Worm (Caenorhabditis elegans): Measurements from ENCODE around the gene vha-3.

The vha-3 gene

DNA sequence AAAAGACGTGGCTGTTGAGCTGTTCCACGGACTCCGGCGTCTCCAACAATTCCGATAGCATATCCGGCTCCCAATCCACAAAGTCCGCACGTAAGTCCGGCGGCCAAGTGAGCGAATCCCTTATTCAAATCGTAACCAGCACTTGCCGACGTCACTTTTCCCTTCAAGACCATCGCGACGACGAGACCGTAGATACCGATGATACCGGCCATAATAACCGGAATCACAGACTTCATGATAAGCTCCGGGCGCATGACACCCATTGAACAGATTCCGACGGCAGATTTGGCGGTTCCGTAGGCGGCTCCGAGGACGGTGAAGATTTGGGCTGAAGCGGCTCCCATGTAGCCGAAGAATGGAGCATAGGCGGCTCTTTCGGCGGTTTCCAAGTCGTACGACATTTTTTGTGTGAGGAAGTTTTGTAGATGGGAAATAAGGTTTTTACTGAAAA, at the start of gene vha-3:
Gene vha-3, minus strand, starts transcription at position 401 of the 451 bp plus-strand sequence.
- TF ChIP-seq ceh-36 (tag; optimal IDR thresholded peaks at IDR 0.05) (no peak), B0310.2 (tag; optimal IDR thresholded peaks at IDR 0.05) (no peak), ets-7 (tag; optimal IDR thresholded peaks at IDR 0.05) (no peak), aly-1 (tag; optimal IDR thresholded peaks at IDR 0.05) (no peak), tra-4 (tag; optimal IDR thresholded peaks at IDR 0.05) (no peak), hnd-1 (tag; optimal IDR thresholded peaks at IDR 0.05) (no peak), pes-1 (GFP tag; IDR thresholded peaks at IDR 0.05) (no peak), hmg-4 (GFP tag; optimal IDR thresholded peaks at IDR 0.05) (no peak), hmbx-1 (tag; optimal IDR thresholded peaks at IDR 0.05) (no peak), F13C5.2 (tag; optimal IDR thresholded peaks at IDR 0.05) (no peak), tbx-37 (GFP tag; conservative IDR thresholded peaks at IDR 0.05) (no peak), ama-1 (optimal IDR thresholded peaks at IDR 0.05) (no peak), sea-1 (GFP tag; conservative IDR thresholded peaks at IDR 0.05) (no peak), ceh-13 (GFP tag; optimal IDR thresholded peaks at IDR 0.05) (no peak), tbx-11 (GFP tag; IDR thresholded peaks at IDR 0.05) (no peak), flt-1 (GFP tag; IDR thresholded peaks at IDR 0.05) (no peak), scrt-1 (GFP tag; IDR thresholded peaks at IDR 0.05) (no peak)

DNA sequence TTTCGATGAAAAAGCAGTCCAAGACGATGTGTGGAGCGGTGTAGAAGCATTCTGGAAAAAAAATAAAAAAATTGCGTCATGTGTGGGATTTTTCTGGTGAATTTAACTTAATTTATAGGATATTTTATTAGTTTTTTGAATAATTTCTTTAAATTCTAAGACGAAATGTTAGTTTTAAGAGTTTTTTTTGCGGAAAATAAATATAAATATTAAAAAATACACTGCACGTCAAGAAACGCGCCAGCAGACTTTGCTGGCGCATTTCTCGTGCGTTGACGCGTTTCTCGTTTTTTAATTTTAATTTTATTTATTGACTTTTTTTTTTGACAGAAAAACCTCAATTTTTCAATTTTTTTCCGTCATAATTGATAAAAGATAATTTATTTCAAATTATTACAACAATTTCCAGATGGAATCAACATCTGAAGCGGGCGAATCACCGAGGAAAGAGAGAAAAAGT, 33.1 kb upstream of the vha-3 start, which contains the start of the genes ppgn-1 and tftc-1:
Gene ppgn-1, minus strand, starts transcription at position 51 of the 460 bp plus-strand sequence.
Gene tftc-1, plus strand, starts transcription at position 410 of the 460 bp plus-strand sequence.
- TF ChIP-seq pes-1 (GFP tag; IDR thresholded peaks at IDR 0.05) (no peak), hmg-4 (GFP tag; optimal IDR thresholded peaks at IDR 0.05) (no peak), sea-1 (GFP tag; conservative IDR thresholded peaks at IDR 0.05) (no peak), tbx-11 (GFP tag; IDR thresholded peaks at IDR 0.05) (no peak), hnd-1 (tag; optimal IDR thresholded peaks at IDR 0.05) (no peak), ceh-13 (GFP tag; optimal IDR thresholded peaks at IDR 0.05) (no peak), scrt-1 (GFP tag; IDR thresholded peaks at IDR 0.05) (no peak), B0310.2 (tag; optimal IDR thresholded peaks at IDR 0.05) (no peak), ets-7 (tag; optimal IDR thresholded peaks at IDR 0.05) (no peak), tra-4 (tag; optimal IDR thresholded peaks at IDR 0.05) (no peak), hmbx-1 (tag; optimal IDR thresholded peaks at IDR 0.05) (no peak), flt-1 (GFP tag; IDR thresholded peaks at IDR 0.05) (no peak), ceh-36 (tag; optimal IDR thresholded peaks at IDR 0.05) (no peak), F13C5.2 (tag; optimal IDR thresholded peaks at IDR 0.05) (no peak), aly-1 (tag; optimal IDR thresholded peaks at IDR 0.05) (no peak), tbx-37 (GFP tag; conservative IDR thresholded peaks at IDR 0.05) (no peak), ama-1 (optimal IDR thresholded peaks at IDR 0.05) (no peak)

ce11 chrIV:2334012-2334411, 18.3 kb upstream of the vha-3 start:
- no peak for TF ChIP-seq pes-1 (GFP tag; IDR thresholded peaks at IDR 0.05)
- TF ChIP-seq hmg-4 (GFP tag; optimal IDR thresholded peaks at IDR 0.05) = no peak
- no peak for TF ChIP-seq ceh-13 (GFP tag; optimal IDR thresholded peaks at IDR 0.05)
- no peak for TF ChIP-seq tbx-37 (GFP tag; conservative IDR thresholded peaks at IDR 0.05)

- TF ChIP-seq sea-1 (GFP tag; conservative IDR thresholded peaks at IDR 0.05) = no peak
- no peak for TF ChIP-seq ceh-13 (GFP tag; optimal IDR thresholded peaks at IDR 0.05)
- no peak for TF ChIP-seq tbx-37 (GFP tag; conservative IDR thresholded peaks at IDR 0.05)
- no peak for TF ChIP-seq flt-1 (GFP tag; IDR thresholded peaks at IDR 0.05)
- no peak for TF ChIP-seq scrt-1 (GFP tag; IDR thresholded peaks at IDR 0.05)
- no peak for TF ChIP-seq hnd-1 (tag; optimal IDR thresholded peaks at IDR 0.05)
- TF ChIP-seq ama-1 (optimal IDR thresholded peaks at IDR 0.05) = no peak
- no peak for TF ChIP-seq B0310.2 (tag; optimal IDR thresholded peaks at IDR 0.05)
- no peak for TF ChIP-seq F13C5.2 (tag; optimal IDR thresholded peaks at IDR 0.05)
- no peak for TF ChIP-seq pes-1 (GFP tag; IDR thresholded peaks at IDR 0.05)
- no peak for TF ChIP-seq hmbx-1 (tag; optimal IDR thresholded peaks at IDR 0.05)
Measured at ce11 chrIV:2329540-2329939, 13.8 kb upstream of the vha-3 start, which contains the start of gene nhr-236. Gene nhr-236, minus strand, starts transcription at chrIV:2329640.

DNA sequence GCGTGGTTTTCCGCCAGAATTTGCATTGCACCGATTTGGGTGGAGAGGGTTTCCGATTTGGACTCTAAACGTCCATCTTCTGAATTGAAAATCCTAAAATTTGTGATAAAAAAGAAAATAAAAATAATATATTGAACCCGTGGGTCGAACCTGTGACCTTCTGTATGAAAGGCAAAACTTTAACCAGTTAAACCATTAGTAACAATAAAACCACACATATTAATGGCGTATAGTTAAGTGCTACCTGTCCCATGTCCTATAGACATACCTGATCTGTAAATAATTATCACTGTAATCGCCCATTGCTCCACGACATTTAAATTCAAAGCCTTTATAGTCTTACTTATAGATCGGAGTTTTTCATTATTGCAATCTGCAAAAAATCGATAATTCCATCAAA, 11.6 kb upstream of the vha-3 start:
- no peak for TF ChIP-seq ets-7 (tag; optimal IDR thresholded peaks at IDR 0.05)
- no peak for TF ChIP-seq scrt-1 (GFP tag; IDR thresholded peaks at IDR 0.05)
- TF ChIP-seq ceh-13 (GFP tag; optimal IDR thresholded peaks at IDR 0.05) = no peak
- no peak for TF ChIP-seq pes-1 (GFP tag; IDR thresholded peaks at IDR 0.05)
- no peak for TF ChIP-seq sea-1 (GFP tag; conservative IDR thresholded peaks at IDR 0.05)
- no peak for TF ChIP-seq ceh-36 (tag; optimal IDR thresholded peaks at IDR 0.05)
- TF ChIP-seq tbx-37 (GFP tag; conservative IDR thresholded peaks at IDR 0.05) = no peak
- no peak for TF ChIP-seq tbx-11 (GFP tag; IDR thresholded peaks at IDR 0.05)
- no peak for TF ChIP-seq F13C5.2 (tag; optimal IDR thresholded peaks at IDR 0.05)
- TF ChIP-seq ama-1 (optimal IDR thresholded peaks at IDR 0.05) = no peak
- no peak for TF ChIP-seq hnd-1 (tag; optimal IDR thresholded peaks at IDR 0.05)
- TF ChIP-seq aly-1 (tag; optimal IDR thresholded peaks at IDR 0.05) = no peak

ce11 chrIV:2322998-2323397, 7.3 kb upstream of the vha-3 start, which contains the start of gene nsy-4:
Gene nsy-4, plus strand, starts transcription at chrIV:2323271.
- TF ChIP-seq F13C5.2 (tag; optimal IDR thresholded peaks at IDR 0.05) (no peak), ama-1 (optimal IDR thresholded peaks at IDR 0.05) (no peak), scrt-1 (GFP tag; IDR thresholded peaks at IDR 0.05) (no peak), aly-1 (tag; optimal IDR thresholded peaks at IDR 0.05) (no peak), flt-1 (GFP tag; IDR thresholded peaks at IDR 0.05) (no peak), B0310.2 (tag; optimal IDR thresholded peaks at IDR 0.05) (no peak), pes-1 (GFP tag; IDR thresholded peaks at IDR 0.05) (no peak), hmbx-1 (tag; optimal IDR thresholded peaks at IDR 0.05) (no peak), hnd-1 (tag; optimal IDR thresholded peaks at IDR 0.05) (no peak), tbx-37 (GFP tag; conservative IDR thresholded peaks at IDR 0.05) (no peak), ets-7 (tag; optimal IDR thresholded peaks at IDR 0.05) (no peak), ceh-36 (tag; optimal IDR thresholded peaks at IDR 0.05) (no peak)

DNA sequence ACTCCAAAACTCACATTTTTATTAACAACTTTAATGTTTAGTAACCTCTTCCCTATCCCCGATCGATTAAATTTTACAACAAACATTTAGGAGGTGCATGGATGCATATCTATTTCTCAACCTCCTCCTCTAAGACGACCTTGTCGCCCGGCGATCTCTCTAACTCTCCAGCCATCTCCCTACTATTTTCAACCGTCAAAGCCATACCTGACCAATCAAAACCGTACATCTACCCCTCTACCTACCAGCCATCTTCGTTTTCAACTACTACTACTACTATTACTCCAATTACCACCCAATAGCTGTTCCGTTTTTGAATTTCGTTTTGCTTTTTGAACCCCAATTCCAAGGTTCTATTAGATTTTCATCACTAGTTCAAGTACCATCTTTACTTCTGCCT, 5.8 kb upstream of the vha-3 start:
- TF ChIP-seq aly-1 (tag; optimal IDR thresholded peaks at IDR 0.05) = no peak
- no peak for TF ChIP-seq tra-4 (tag; optimal IDR thresholded peaks at IDR 0.05)
- TF ChIP-seq hnd-1 (tag; optimal IDR thresholded peaks at IDR 0.05) = no peak
- TF ChIP-seq tbx-37 (GFP tag; conservative IDR thresholded peaks at IDR 0.05) = no peak
- no peak for TF ChIP-seq ama-1 (optimal IDR thresholded peaks at IDR 0.05)
- TF ChIP-seq sea-1 (GFP tag; conservative IDR thresholded peaks at IDR 0.05) = no peak
- no peak for TF ChIP-seq ceh-36 (tag; optimal IDR thresholded peaks at IDR 0.05)
- TF ChIP-seq ets-7 (tag; optimal IDR thresholded peaks at IDR 0.05) = no peak
- no peak for TF ChIP-seq flt-1 (GFP tag; IDR thresholded peaks at IDR 0.05)
- TF ChIP-seq F13C5.2 (tag; optimal IDR thresholded peaks at IDR 0.05) = no peak
- TF ChIP-seq hmbx-1 (tag; optimal IDR thresholded peaks at IDR 0.05) = no peak
- no peak for TF ChIP-seq tbx-11 (GFP tag; IDR thresholded peaks at IDR 0.05)
- no peak for TF ChIP-seq scrt-1 (GFP tag; IDR thresholded peaks at IDR 0.05)
- no peak for TF ChIP-seq pes-1 (GFP tag; IDR thresholded peaks at IDR 0.05)
- TF ChIP-seq ceh-13 (GFP tag; optimal IDR thresholded peaks at IDR 0.05) = no peak
- no peak for TF ChIP-seq hmg-4 (GFP tag; optimal IDR thresholded peaks at IDR 0.05)
- no peak for TF ChIP-seq B0310.2 (tag; optimal IDR thresholded peaks at IDR 0.05)

Data from whole organism, early embryonic.